Worm (Caenorhabditis elegans) whole organism, L1 larva: ENCODE data around the gene str-198.

ENCODE experiments used
- C16A3.4 ChIP-seq: fragments of 150-350 bp; optimal IDR thresholded peaks from 2 replicates; lab custom pipeline; 2014; ENCODE audit warnings: missing biosample characterization, missing genetic modification characterization
- blmp-1 ChIP-seq: fragments of 150-350 bp; optimal IDR thresholded peaks from 2 replicates; lab custom pipeline; 2014; ENCODE audit warnings: missing biosample characterization, missing genetic modification characterization
- ceh-63 ChIP-seq: fragments of 200-800 bp; sonication (Bioruptor generic); optimal IDR thresholded peaks from 2 replicates; lab custom pipeline; 2018; ENCODE audit warnings: mild to moderate bottlenecking, missing genetic modification characterization, missing compliant biosample characterization
- dpl-1 ChIP-seq, 3 experiments: fragments of 150-350 bp in 2 of 3; sonication (generic microtip) in 1 of 3; optimal IDR thresholded peaks; 2 replicates each; lab custom pipeline; 2014 to 2017; ENCODE audit warnings: missing biosample characterization in 3 of 3, missing genetic modification characterization in 3 of 3, missing genetic modification reagents in 3 of 3
- efl-1 ChIP-seq, 4 experiments: fragments of 150-350 bp; optimal IDR thresholded peaks in 3 of 4; peaks in 1 of 4; 1 replicate in 1 of 4; 2 replicates in 3 of 4; lab custom pipeline; 2014; ENCODE audit warnings: missing biosample characterization in 2 of 4, missing genetic modification characterization in 2 of 4, missing genetic modification reagents in 2 of 4
- efl-3 ChIP-seq: fragments of 200-800 bp; sonication (Bioruptor generic); optimal IDR thresholded peaks from 2 replicates; lab custom pipeline; 2018; ENCODE audit warnings: mild to moderate bottlenecking, missing genetic modification characterization, missing compliant biosample characterization
- grh-1 ChIP-seq: fragments of 200-800 bp; sonication (Bioruptor generic); IDR thresholded peaks from 2 replicates; pipeline ENCODE4 v1.3.6; 2022; ENCODE audit warnings: missing genetic modification reagents, missing genetic modification characterization, missing compliant biosample characterization
- isw-1 ChIP-seq: fragments of 200-800 bp; sonication (Bioruptor generic); IDR thresholded peaks from 2 replicates; pipeline ENCODE4 v1.3.6; 2022; ENCODE audit warnings: missing genetic modification characterization, missing compliant biosample characterization
- lin-14 ChIP-seq: fragments of 200-800 bp; sonication (Bioruptor generic); optimal IDR thresholded peaks from 2 replicates; lab custom pipeline; 2018; ENCODE audit warnings: mild to moderate bottlenecking, missing genetic modification characterization, moderate library complexity, missing compliant biosample characterization
- lin-35 ChIP-seq, 2 experiments: fragments of 150-350 bp; optimal IDR thresholded peaks; 2 replicates each; lab custom pipeline; 2014; ENCODE audit warnings: missing biosample characterization in 2 of 2, missing genetic modification characterization in 2 of 2, missing genetic modification reagents in 2 of 2
- lsy-2 ChIP-seq, 2 experiments: fragments of 150-350 bp; optimal IDR thresholded peaks; 2 replicates each; lab custom pipeline; 2014; ENCODE audit warnings: missing biosample characterization in 2 of 2, missing genetic modification characterization in 2 of 2
- mep-1 ChIP-seq: fragments of 150-350 bp; optimal IDR thresholded peaks from 2 replicates; lab custom pipeline; 2014; ENCODE audit warnings: missing biosample characterization, missing genetic modification characterization
- nhr-19 ChIP-seq: fragments of 200-800 bp; sonication (Bioruptor generic); conservative IDR thresholded peaks from 2 replicates; pipeline ENCODE4 v1.3.6; 2022; ENCODE audit warnings: missing genetic modification characterization, missing compliant biosample characterization
- nhr-20 ChIP-seq: sonication (generic microtip); optimal IDR thresholded peaks from 2 replicates; lab custom pipeline; 2016; ENCODE audit warnings: mild to moderate bottlenecking, missing genetic modification characterization, missing compliant biosample characterization
- nhr-47 ChIP-seq: sonication (generic microtip); optimal IDR thresholded peaks from 2 replicates; lab custom pipeline; 2016; ENCODE audit warnings: mild to moderate bottlenecking, missing genetic modification characterization, moderate library complexity, missing compliant biosample characterization
- nhr-71 ChIP-seq: sonication (generic microtip); optimal IDR thresholded peaks from 2 replicates; lab custom pipeline; 2016; ENCODE audit warnings: mild to moderate bottlenecking, missing genetic modification characterization, moderate library complexity, missing compliant biosample characterization
- nhr-85 ChIP-seq: sonication (generic microtip); peaks from one replicate; lab custom pipeline; 2016; ENCODE audit warnings: missing genetic modification characterization, inconsistent platforms, missing compliant biosample characterization
- nhr-90 ChIP-seq: sonication (generic microtip); optimal IDR thresholded peaks from 2 replicates; lab custom pipeline; 2016; ENCODE audit warnings: mild to moderate bottlenecking, missing genetic modification characterization, missing compliant biosample characterization; ENCODE audit not compliant: poor library complexity
- pag-3 ChIP-seq: sonication (generic microtip); optimal IDR thresholded peaks from 2 replicates; lab custom pipeline; 2017; ENCODE audit warnings: missing genetic modification characterization, mild to moderate bottlenecking, missing compliant biosample characterization, antibody characterized with exemption, borderline replicate concordance; ENCODE audit not compliant: insufficient read depth
- rnt-1 ChIP-seq: sonication (generic microtip); optimal IDR thresholded peaks from 2 replicates; lab custom pipeline; 2016; ENCODE audit warnings: mild to moderate bottlenecking, missing genetic modification characterization, moderate library complexity, missing compliant biosample characterization
- skn-1 ChIP-seq: fragments of 150-350 bp; optimal IDR thresholded peaks from 2 replicates; lab custom pipeline; 2014; ENCODE audit warnings: missing biosample characterization, missing genetic modification characterization
- snu-23 ChIP-seq: sonication (generic microtip); optimal IDR thresholded peaks from 2 replicates; lab custom pipeline; 2016; ENCODE audit warnings: missing genetic modification characterization, missing compliant biosample characterization
- sox-4 ChIP-seq: sonication (generic microtip); optimal IDR thresholded peaks from 2 replicates; lab custom pipeline; 2016; ENCODE audit warnings: missing genetic modification characterization, missing compliant biosample characterization
- sup-37 ChIP-seq: fragments of 200-800 bp; sonication (Bioruptor generic); optimal IDR thresholded peaks from 2 replicates; lab custom pipeline; 2018; ENCODE audit warnings: mild to moderate bottlenecking, missing genetic modification characterization, missing compliant biosample characterization
- swsn-7 ChIP-seq: sonication (generic microtip); optimal IDR thresholded peaks from 2 replicates; lab custom pipeline; 2016; ENCODE audit warnings: missing genetic modification characterization, missing compliant biosample characterization
- tbx-2 ChIP-seq: sonication (generic microtip); optimal IDR thresholded peaks from 2 replicates; lab custom pipeline; 2016; ENCODE audit warnings: missing genetic modification characterization, missing compliant biosample characterization
- unc-62 ChIP-seq: fragments of 150-350 bp; optimal IDR thresholded peaks from 2 replicates; lab custom pipeline; 2014; ENCODE audit warnings: missing biosample characterization, missing genetic modification reagents, missing genetic modification characterization
- unc-86 ChIP-seq: sonication (generic microtip); optimal IDR thresholded peaks from 2 replicates; lab custom pipeline; 2016; ENCODE audit warnings: missing genetic modification characterization, missing compliant biosample characterization
- unc-98 ChIP-seq: fragments of 200-800 bp; sonication (Bioruptor generic); IDR thresholded peaks from 2 replicates; pipeline ENCODE4 v1.3.6; 2022; ENCODE audit warnings: missing genetic modification characterization, missing compliant biosample characterization
- vab-15 ChIP-seq: sonication (generic microtip); optimal IDR thresholded peaks from 2 replicates; lab custom pipeline; 2017; ENCODE audit warnings: missing genotype, mild to moderate bottlenecking, missing genetic modification characterization, missing compliant biosample characterization
- xbp-1 ChIP-seq: sonication (generic microtip); optimal IDR thresholded peaks from 2 replicates; lab custom pipeline; 2016; ENCODE audit warnings: missing genetic modification characterization, missing compliant biosample characterization
- ztf-11 ChIP-seq, 2 experiments: sonication (generic microtip); optimal IDR thresholded peaks; 2 replicates each; lab custom pipeline; 2016 to 2017; ENCODE audit warnings: missing genetic modification characterization in 2 of 2, missing biosample characterization in 1 of 2, missing compliant biosample characterization in 1 of 2
- ztf-4 ChIP-seq: fragments of 150-350 bp; optimal IDR thresholded peaks from 2 replicates; lab custom pipeline; 2014; ENCODE audit warnings: missing biosample characterization, missing genetic modification characterization

Gene str-198

ce11 chrV:16036166-16036565 lies 11.4 kb upstream of the str-198 start, which contains the start of gene T10C6.10:
TSS of gene T10C6.10 (plus strand) at chrV:16036413.
- TF ChIP-seq vab-15 (no peak), efl-1 (optimal IDR thresholded peaks at IDR 0.05; lab: Kevin White, UChicago) (no peak), efl-1 (GFP tag; optimal IDR thresholded peaks at IDR 0.05 in 1 of 2; lab: Kevin White, UChicago) (peak in 1 of 2 experiments; percentile 45)

ce11 chrV:16040140-16040827 lies 7.3 kb upstream of the str-198 start, which contains the start of the genes his-4 and his-3:
TSS of gene his-4 (minus strand) at chrV:16040515.
TSS of gene his-3 (plus strand) at chrV:16040808.
- peak; percentile 15 for TF ChIP-seq blmp-1 (tag; lab: Kevin White, UChicago)
- peak; percentile 25 to 52 for TF ChIP-seq efl-1 (optimal IDR thresholded peaks at IDR 0.05; lab: Kevin White, UChicago)
- TF ChIP-seq efl-1 (GFP tag; optimal IDR thresholded peaks at IDR 0.05 in 1 of 2; lab: Kevin White, UChicago) = peak in 1 of 2 experiments; percentile 29
- TF ChIP-seq mep-1 = peak; percentile 30
- peak; percentile 76 for TF ChIP-seq nhr-90 (tag; lab: Kevin White, UChicago)
- peak in 1 of 2 experiments; percentile 7 for TF ChIP-seq lin-35 (GFP tag; optimal IDR thresholded peaks at IDR 0.05; lab: Kevin White, UChicago)
- TF ChIP-seq snu-23 (GFP tag; lab: Kevin White, UChicago) = peak; percentile 54
- peak; percentile 78 for TF ChIP-seq grh-1 (GFP tag; lab: Robert Waterston, UW)
- TF ChIP-seq rnt-1 (tag; lab: Kevin White, UChicago) = peak; percentile 27
- TF ChIP-seq tbx-2 (tag; lab: Kevin White, UChicago) = peak; percentile 20
- TF ChIP-seq unc-86 (tag; lab: Kevin White, UChicago) = peak; percentile 43
- TF ChIP-seq swsn-7 = peak; percentile 76
- peak; percentile 90 for TF ChIP-seq nhr-85 (tag; lab: Kevin White, UChicago)
- TF ChIP-seq C16A3.4 (tag; lab: Kevin White, UChicago) = peak; percentile 15
- peak; percentile 69 for TF ChIP-seq nhr-20
- peak; percentile 38 for TF ChIP-seq xbp-1 (tag; lab: Kevin White, UChicago)
- peak; percentile 60 for TF ChIP-seq efl-3 (GFP tag; lab: Kevin White, UChicago)
- peak; percentile 79 for TF ChIP-seq lin-14 (GFP tag; lab: Kevin White, UChicago)
- peak; percentile 35 for TF ChIP-seq ztf-4 (tag; lab: Kevin White, UChicago)
- TF ChIP-seq nhr-19 (GFP tag; lab: Robert Waterston, UW) = peak; percentile 18; the same call in 1 of the 2 replicates
- TF ChIP-seq ztf-11 (tag; optimal IDR thresholded peaks at IDR 0.05; lab: Kevin White, UChicago) = peak in 1 of 2 experiments; percentile 92
- TF ChIP-seq dpl-1 (GFP tag; optimal IDR thresholded peaks at IDR 0.05; lab: Kevin White, UChicago) = peak in 1 of 3 experiments; percentile 23
- TF ChIP-seq nhr-47 (tag; lab: Kevin White, UChicago) = peak; percentile 56
- peak; percentile 69 for TF ChIP-seq nhr-71

- peak; percentile 23 for TF ChIP-seq xbp-1 (tag; lab: Kevin White, UChicago)
- no peak for TF ChIP-seq swsn-7
- TF ChIP-seq unc-62 = no peak
- TF ChIP-seq dpl-1 (GFP tag; optimal IDR thresholded peaks at IDR 0.05; lab: Kevin White, UChicago) = peak; percentile 18 to 35 (median 19)
- no peak for TF ChIP-seq isw-1 (GFP tag; lab: Robert Waterston, UW)
- no peak for TF ChIP-seq sox-4
- no peak for TF ChIP-seq blmp-1 (tag; lab: Kevin White, UChicago)
- TF ChIP-seq nhr-85 (tag; lab: Kevin White, UChicago) = peak; percentile 80
- TF ChIP-seq mep-1 = peak; percentile 1
- TF ChIP-seq nhr-71 = peak; percentile 23
- TF ChIP-seq sup-37 (GFP tag; lab: Kevin White, UChicago) = no peak
- TF ChIP-seq vab-15 = no peak
- no peak for TF ChIP-seq pag-3 (tag; lab: Kevin White, UChicago)
- TF ChIP-seq efl-1 (optimal IDR thresholded peaks at IDR 0.05; lab: Kevin White, UChicago) = peak in 1 of 2 experiments; percentile 10
- no peak for TF ChIP-seq efl-1 (GFP tag; optimal IDR thresholded peaks at IDR 0.05 in 1 of 2; lab: Kevin White, UChicago)
- no peak for TF ChIP-seq ztf-4 (tag; lab: Kevin White, UChicago)
- peak; percentile 2 for TF ChIP-seq nhr-90 (tag; lab: Kevin White, UChicago)
- no peak for TF ChIP-seq ceh-63
- TF ChIP-seq lin-14 (GFP tag; lab: Kevin White, UChicago) = peak; percentile 3
- TF ChIP-seq lsy-2 (tag; optimal IDR thresholded peaks at IDR 0.05; lab: Kevin White, UChicago) = peak in 1 of 2 experiments; percentile 19
- TF ChIP-seq unc-98 (GFP tag; lab: Robert Waterston, UW) = no peak
- TF ChIP-seq skn-1 = no peak
These were observed 6.2 kb upstream of the str-198 start for ce11 chrV:16041412-16041811.
